Fruit fly (Drosophila melanogaster) whole organism, embryonic: ENCODE data around the gene CG17217.

Source experiments
- Atf-2 ChIP-seq: fragments of 200-800 bp; sonication (Bioruptor generic); optimal IDR thresholded peaks from 2 replicates; lab custom pipeline; 2016; ENCODE audit warnings: missing biosample characterization, missing genetic modification characterization
- CG13287 ChIP-seq: fragments of 200-800 bp; sonication (Bioruptor generic); IDR thresholded peaks from 2 replicates; pipeline ENCODE4 v1.3.6; 2022; ENCODE audit warnings: missing biosample characterization, missing genetic modification characterization; ENCODE audit not compliant: partially characterized antibody
- CG15514 ChIP-seq: fragments of 200-800 bp; sonication (Bioruptor generic); optimal IDR thresholded peaks from 3 replicates; lab custom pipeline; 2017; ENCODE audit warnings: missing biosample characterization, missing genetic modification characterization, mild to moderate bottlenecking, moderate library complexity, missing genetic modification reagents
- CG16863 ChIP-seq: fragments of 200-800 bp; sonication (Bioruptor generic); optimal IDR thresholded peaks from 3 replicates; lab custom pipeline; 2016; ENCODE audit warnings: missing biosample characterization, missing genetic modification characterization
- CG3163 ChIP-seq: fragments of 200-800 bp; sonication (Bioruptor generic); optimal IDR thresholded peaks from 3 replicates; lab custom pipeline; 2016; ENCODE audit warnings: missing biosample characterization, missing genetic modification characterization
- CG5953 ChIP-seq: fragments of 200-800 bp; sonication (Bioruptor generic); IDR thresholded peaks from 2 replicates; pipeline ENCODE4 v1.3.6; 2022; ENCODE audit warnings: missing biosample characterization, missing genetic modification characterization
- CG8290 ChIP-seq, 3 experiments: fragments of 200-800 bp; sonication (Bioruptor generic); optimal IDR thresholded peaks; 2 replicates each; lab custom pipeline; 2016 to 2019; ENCODE audit warnings: missing biosample characterization in 3 of 3, missing genetic modification characterization in 3 of 3, mild to moderate bottlenecking in 2 of 3, moderate library complexity in 1 of 3
- CoRest ChIP-seq: fragments of 200-800 bp; sonication (Bioruptor generic); optimal IDR thresholded peaks from 3 replicates; lab custom pipeline; 2018; ENCODE audit warnings: missing biosample characterization, mild to moderate bottlenecking, missing genetic modification characterization, moderate library complexity
- Dll ChIP-seq: fragments of 200-800 bp; sonication (Bioruptor generic); IDR thresholded peaks from 4 replicates; pipeline ENCODE4 v1.3.6; 2022; ENCODE audit warnings: missing biosample characterization, missing genetic modification characterization; ENCODE audit not compliant: partially characterized antibody
- MTF-1 ChIP-seq: fragments of 200-800 bp; sonication (Bioruptor generic); optimal IDR thresholded peaks from 2 replicates; lab custom pipeline; 2018; ENCODE audit warnings: missing biosample characterization, mild to moderate bottlenecking, missing genetic modification characterization, borderline replicate concordance
- Sin3A ChIP-seq: fragments of >200 bp; optimal IDR thresholded peaks from 2 replicates; lab custom pipeline; 2018
- Trl ChIP-seq, 3 experiments: fragments of >200 bp in 2 of 3; fragments of 200-800 bp in 1 of 3; sonication (Bioruptor generic) in 1 of 3; optimal IDR thresholded peaks; 2 replicates in 1 of 3; 3 replicates in 2 of 3; lab custom pipeline; 2016 to 2017; ENCODE audit warnings: missing biosample characterization in 1 of 3, missing genetic modification characterization in 1 of 3
- ab ChIP-seq: fragments of 200-800 bp; sonication (Bioruptor generic); optimal IDR thresholded peaks from 2 replicates; lab custom pipeline; 2016; ENCODE audit warnings: missing biosample characterization, missing genetic modification characterization
- crp ChIP-seq, 2 experiments: fragments of 200-800 bp; sonication (Bioruptor generic); optimal IDR thresholded peaks; 2 replicates in 1 of 2; 3 replicates in 1 of 2; lab custom pipeline; 2017; ENCODE audit warnings: missing biosample characterization in 2 of 2, missing genetic modification characterization in 2 of 2, mild to moderate bottlenecking in 1 of 2, moderate library complexity in 1 of 2
- insv ChIP-seq, 2 experiments: fragments of 200-800 bp; sonication (Bioruptor generic); optimal IDR thresholded peaks; 3 replicates each; lab custom pipeline; 2016 to 2018; ENCODE audit warnings: missing biosample characterization in 2 of 2, missing genetic modification characterization in 2 of 2
- klu ChIP-seq: fragments of 200-800 bp; sonication (Bioruptor generic); IDR thresholded peaks from 2 replicates; pipeline ENCODE4 v1.3.6; 2022; ENCODE audit warnings: missing biosample characterization, missing genetic modification characterization
- pzg ChIP-seq: fragments of 200-800 bp; sonication (Bioruptor generic); optimal IDR thresholded peaks from 3 replicates; lab custom pipeline; 2018; ENCODE audit warnings: missing biosample characterization, mild to moderate bottlenecking, missing genetic modification characterization, moderate library complexity
- stc ChIP-seq: fragments of 200-800 bp; sonication (Bioruptor generic); IDR thresholded peaks from 2 replicates; pipeline ENCODE4 v1.3.6; 2022; ENCODE audit warnings: missing biosample characterization, missing genetic modification characterization
- stwl ChIP-seq: fragments of 200-800 bp; sonication (Bioruptor generic); optimal IDR thresholded peaks from 3 replicates; lab custom pipeline; 2018; ENCODE audit warnings: missing biosample characterization, mild to moderate bottlenecking, missing genetic modification characterization, moderate library complexity
- unc-4 ChIP-seq: fragments of 200-800 bp; sonication (Bioruptor generic); IDR thresholded peaks from 2 replicates; pipeline ENCODE4 v1.3.6; 2022; ENCODE audit warnings: missing biosample characterization, missing genetic modification characterization; ENCODE audit not compliant: partially characterized antibody
- wdn ChIP-seq: fragments of 200-800 bp; sonication (Bioruptor generic); IDR thresholded peaks from 2 replicates; pipeline ENCODE4 v1.3.6; 2022; ENCODE audit warnings: missing biosample characterization, missing genetic modification characterization

CG17217 gene

dm6 chr2L:12200990-12201389, 30.6 kb downstream of the CG17217 start:
- TF ChIP-seq insv (GFP tag; optimal IDR thresholded peaks at IDR 0.05; lab: Kevin White, UChicago), result peak in 1 of 2 experiments; percentile 57
- TF ChIP-seq CG16863 (GFP tag; lab: Kevin White, UChicago), result no peak

DNA sequence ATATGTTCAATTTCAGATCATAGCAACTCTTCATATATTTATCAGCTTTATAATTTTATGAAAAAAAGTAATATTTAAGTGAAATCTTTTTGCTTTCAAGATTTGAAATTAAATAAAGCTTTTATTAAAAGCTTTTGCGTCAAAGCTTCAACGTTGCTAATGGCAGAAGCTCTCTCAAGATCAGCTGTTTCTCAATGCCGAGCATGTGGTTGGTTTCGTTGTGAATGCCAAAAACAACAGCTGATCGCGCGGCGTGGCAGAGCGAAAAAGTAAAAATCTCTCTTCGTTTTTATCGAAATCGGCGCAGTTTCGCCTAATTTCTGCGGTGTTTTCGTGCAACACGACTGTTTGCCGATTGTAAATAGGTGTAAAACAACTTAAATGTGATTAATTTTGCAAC, 37.2 kb downstream of the CG17217 start, which contains the start of gene CG31759:
Gene CG31759 (plus strand): TSS at position 161 of the 400 bp plus-strand sequence.
- TF ChIP-seq klu (GFP tag; lab: Robert Waterston, UW), result no peak
- no peak for TF ChIP-seq ab (GFP tag; lab: Kevin White, UChicago)
- TF ChIP-seq Sin3A (lab: Kevin White, UChicago), result no peak
- no peak for TF ChIP-seq unc-4
- TF ChIP-seq MTF-1, result no peak
- TF ChIP-seq CG5953 (GFP tag; lab: Robert Waterston, UW), result no peak
- TF ChIP-seq CoRest (tag; lab: Kevin White, UChicago), result no peak
- TF ChIP-seq CG8290 (GFP tag; optimal IDR thresholded peaks at IDR 0.05; lab: Kevin White, UChicago), result no peak
- TF ChIP-seq CG8290 (tag; optimal IDR thresholded peaks at IDR 0.05; lab: Kevin White, UChicago), result no peak
- TF ChIP-seq Atf-2 (GFP tag; lab: Kevin White, UChicago), result no peak
- TF ChIP-seq CG13287 (GFP tag; lab: Robert Waterston, UW), result peak; percentile 72
- peak; percentile 5 for TF ChIP-seq stwl (tag; lab: Kevin White, UChicago)
- TF ChIP-seq wdn (GFP tag; lab: Robert Waterston, UW), result no peak
- TF ChIP-seq crp (GFP tag; optimal IDR thresholded peaks at IDR 0.05; lab: Kevin White, UChicago), result peak in 1 of 2 experiments; percentile 88
- TF ChIP-seq CG15514 (GFP tag; lab: Kevin White, UChicago), result no peak
- TF ChIP-seq CG3163 (GFP tag; lab: Kevin White, UChicago), result peak; percentile 11
- TF ChIP-seq Trl (optimal IDR thresholded peaks at IDR 0.05; lab: Kevin White, UChicago), result peak; percentile 13 to 39
- no peak for TF ChIP-seq Trl (GFP tag; optimal IDR thresholded peaks at IDR 0.05; lab: Kevin White, UChicago)
- 0 out of 4 replicates have a peak, but pooled peaks have one; percentile 27 for TF ChIP-seq Dll (GFP tag; lab: Robert Waterston, UW)
- no peak for TF ChIP-seq stc (GFP tag; lab: Robert Waterston, UW)
- TF ChIP-seq pzg (GFP tag; lab: Kevin White, UChicago), result peak; percentile 3
- TF ChIP-seq, all 482 proteins: peak for 7
